Fruit fly (Drosophila melanogaster) whole organism, adult: ENCODE results near the gene muc.

Experiments
- CG11617 ChIP-seq: fragments of 200-800 bp; sonication (Bioruptor generic); optimal IDR thresholded peaks from 2 replicates; lab custom pipeline; 2017; ENCODE audit warnings: mild to moderate bottlenecking, missing biosample characterization, missing genetic modification reagents, missing genetic modification characterization
- CG12768 ChIP-seq: fragments of 200-800 bp; sonication (Bioruptor generic); optimal IDR thresholded peaks from 2 replicates; lab custom pipeline; 2017; ENCODE audit warnings: missing biosample characterization, missing genetic modification characterization, mild to moderate bottlenecking, moderate library complexity, missing genetic modification reagents
- CG14711 ChIP-seq: fragments of 200-800 bp; sonication (Bioruptor generic); optimal IDR thresholded peaks from 2 replicates; lab custom pipeline; 2018; ENCODE audit warnings: missing biosample characterization, mild to moderate bottlenecking, missing genetic modification characterization, moderate library complexity
- CG1620 ChIP-seq: fragments of 200-800 bp; sonication (Bioruptor generic); optimal IDR thresholded peaks from 2 replicates; lab custom pipeline; 2016; ENCODE audit warnings: missing biosample characterization, missing genetic modification characterization
- CG33017 ChIP-seq: fragments of 200-800 bp; sonication (Bioruptor generic); optimal IDR thresholded peaks from 2 replicates; lab custom pipeline; 2018; ENCODE audit warnings: missing biosample characterization, mild to moderate bottlenecking, missing genetic modification characterization, moderate library complexity
- CG5204 ChIP-seq: fragments of 200-800 bp; sonication (Bioruptor generic); optimal IDR thresholded peaks from 2 replicates; lab custom pipeline; 2016; ENCODE audit warnings: missing biosample characterization, missing genetic modification characterization
- CG7045 ChIP-seq: fragments of 200-800 bp; sonication (Bioruptor generic); optimal IDR thresholded peaks from 2 replicates; lab custom pipeline; 2017; ENCODE audit warnings: missing biosample characterization, mild to moderate bottlenecking, missing genetic modification characterization
- CG7101 ChIP-seq: fragments of 200-800 bp; sonication (Bioruptor generic); optimal IDR thresholded peaks from 2 replicates; lab custom pipeline; 2018; ENCODE audit warnings: missing biosample characterization, mild to moderate bottlenecking, missing genetic modification characterization, moderate library complexity
- Clk ChIP-seq: fragments of 200-800 bp; sonication (Bioruptor generic); optimal IDR thresholded peaks from 2 replicates; lab custom pipeline; 2017; ENCODE audit warnings: missing biosample characterization, missing genetic modification characterization
- Crg-1 ChIP-seq: fragments of 200-800 bp; sonication (Bioruptor generic); optimal IDR thresholded peaks from 2 replicates; lab custom pipeline; 2016; ENCODE audit warnings: missing biosample characterization, missing genetic modification characterization
- Hr96 ChIP-seq: fragments of 200-800 bp; sonication (Bioruptor generic); optimal IDR thresholded peaks from 2 replicates; lab custom pipeline; 2016; ENCODE audit warnings: missing biosample characterization, missing genetic modification characterization
- Mnt ChIP-seq: fragments of 200-800 bp; sonication (Bioruptor generic); optimal IDR thresholded peaks from 2 replicates; lab custom pipeline; 2016; ENCODE audit warnings: missing biosample characterization, mild to moderate bottlenecking, missing genetic modification characterization
- bab1 ChIP-seq: fragments of 200-800 bp; sonication (Bioruptor generic); optimal IDR thresholded peaks from 3 replicates; lab custom pipeline; 2019; ENCODE audit warnings: missing biosample characterization, mild to moderate bottlenecking, missing genetic modification characterization, moderate library complexity
- cic ChIP-seq: fragments of 200-800 bp; sonication (Bioruptor generic); optimal IDR thresholded peaks from 2 replicates; lab custom pipeline; 2017; ENCODE audit warnings: missing biosample characterization, mild to moderate bottlenecking, missing genetic modification characterization, moderate library complexity
- cnc ChIP-seq, 2 experiments: fragments of >200 bp; optimal IDR thresholded peaks; 2 replicates each; lab custom pipeline; 2017
- kay ChIP-seq: fragments of 200-800 bp; sonication (Bioruptor generic); peaks from one replicate; lab custom pipeline; 2016; ENCODE audit warnings: missing biosample characterization, missing genetic modification characterization, borderline replicate concordance
- ovo ChIP-seq: fragments of 200-800 bp; sonication (Bioruptor generic); optimal IDR thresholded peaks from 2 replicates; lab custom pipeline; 2016; ENCODE audit warnings: missing biosample characterization, missing genetic modification characterization
- pad ChIP-seq: fragments of 200-800 bp; sonication (Bioruptor generic); optimal IDR thresholded peaks from 3 replicates; lab custom pipeline; 2017; ENCODE audit warnings: missing biosample characterization, missing genetic modification characterization, mild to moderate bottlenecking, moderate library complexity, missing genetic modification reagents
- tj ChIP-seq: fragments of 200-800 bp; sonication (Bioruptor generic); optimal IDR thresholded peaks from 3 replicates; lab custom pipeline; 2017; ENCODE audit warnings: missing biosample characterization, mild to moderate bottlenecking, missing genetic modification characterization, moderate library complexity
- toe ChIP-seq: fragments of 200-800 bp; sonication (Bioruptor generic); optimal IDR thresholded peaks from 2 replicates; lab custom pipeline; 2016; ENCODE audit warnings: missing biosample characterization, missing genetic modification characterization

The muc gene

DNA sequence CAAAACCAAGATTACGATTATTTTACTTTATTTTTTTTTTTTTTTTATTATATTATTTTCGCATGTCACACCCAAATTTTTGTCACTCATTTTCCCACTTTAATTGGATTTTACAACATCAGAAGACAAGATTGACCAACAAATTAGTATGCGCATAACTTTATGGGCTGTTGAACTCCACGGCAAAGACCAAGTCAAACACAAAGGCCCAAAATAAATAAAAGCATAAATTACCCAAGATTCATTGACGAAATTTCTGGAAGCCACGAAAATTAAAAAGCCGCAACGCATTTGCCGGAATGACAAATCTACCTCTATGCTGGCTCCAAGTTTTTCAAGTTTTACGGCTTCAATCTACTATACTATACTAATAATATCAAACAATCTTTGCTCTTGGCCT, 15.4 kb downstream of the muc start:
- TF ChIP-seq ovo (GFP tag; lab: Kevin White, UChicago) (no peak), Hr96 (GFP tag; lab: Kevin White, UChicago) (no peak), Crg-1 (GFP tag; lab: Kevin White, UChicago) (no peak), CG5204 (GFP tag; lab: Kevin White, UChicago) (no peak), toe (GFP tag; lab: Kevin White, UChicago) (no peak), tj (GFP tag; lab: Kevin White, UChicago) (no peak), Clk (GFP tag; lab: Kevin White, UChicago) (no peak), pad (GFP tag; lab: Kevin White, UChicago) (no peak), CG1620 (no peak), CG7045 (GFP tag; lab: Kevin White, UChicago) (no peak), CG33017 (tag; lab: Kevin White, UChicago) (no peak), cnc (optimal IDR thresholded peaks at IDR 0.05; lab: Kevin White, UChicago) (no peak), CG7101 (tag; lab: Kevin White, UChicago) (no peak), CG12768 (GFP tag; lab: Kevin White, UChicago) (no peak), kay (no peak)

DNA sequence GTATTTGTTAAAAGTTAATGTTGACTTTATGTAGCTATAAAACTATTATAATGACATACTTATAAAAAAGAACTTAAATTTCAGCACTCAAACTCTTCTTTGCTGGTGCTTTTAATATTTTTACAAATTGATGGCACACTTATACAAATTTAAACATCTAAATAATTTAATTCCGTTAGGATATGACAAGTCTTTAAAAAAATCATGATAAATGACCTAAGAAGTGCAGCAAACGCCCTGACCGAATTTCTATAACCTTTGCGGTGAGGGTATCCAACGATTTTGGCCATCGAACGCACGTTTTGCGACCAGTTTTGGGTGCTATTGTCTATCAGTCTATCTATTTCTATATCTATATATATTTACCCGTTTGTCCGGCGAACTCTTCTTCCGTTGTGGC, 16.3 kb downstream of the muc start:
- TF ChIP-seq CG7045 (GFP tag; lab: Kevin White, UChicago) (no peak), cnc (optimal IDR thresholded peaks at IDR 0.05; lab: Kevin White, UChicago) (no peak), CG7101 (tag; lab: Kevin White, UChicago) (no peak), CG14711 (tag; lab: Kevin White, UChicago) (no peak), Mnt (GFP tag; lab: Kevin White, UChicago) (no peak), CG5204 (GFP tag; lab: Kevin White, UChicago) (no peak), ovo (GFP tag; lab: Kevin White, UChicago) (no peak), pad (GFP tag; lab: Kevin White, UChicago) (no peak), CG11617 (GFP tag; lab: Kevin White, UChicago) (no peak), Clk (GFP tag; lab: Kevin White, UChicago) (no peak), CG1620 (no peak), Hr96 (GFP tag; lab: Kevin White, UChicago) (no peak), kay (no peak), cic (GFP tag; lab: Kevin White, UChicago) (no peak), bab1 (GFP tag; lab: Kevin White, UChicago) (no peak), CG12768 (GFP tag; lab: Kevin White, UChicago) (no peak)

DNA sequence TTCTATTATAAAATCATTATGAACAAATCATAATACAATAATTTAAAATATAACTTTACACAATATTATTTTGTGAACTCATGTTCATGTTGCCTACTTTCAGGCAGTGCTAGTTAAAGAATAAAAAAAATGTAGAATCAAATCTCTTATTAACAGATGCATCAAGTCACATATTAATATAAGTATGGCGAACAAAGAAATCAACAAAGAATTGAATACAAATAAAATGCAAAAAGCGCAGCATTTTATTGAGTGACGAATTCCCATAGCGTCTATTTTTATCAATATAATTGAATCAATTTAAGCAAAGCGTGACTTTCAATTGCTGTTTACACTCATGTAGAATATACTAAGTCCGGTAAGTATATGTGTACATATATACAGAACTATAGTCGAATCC, 21.2 kb downstream of the muc start:
- no peak for TF ChIP-seq Clk (GFP tag; lab: Kevin White, UChicago)
- peak; percentile 56 for TF ChIP-seq kay
- no peak for TF ChIP-seq cnc (optimal IDR thresholded peaks at IDR 0.05; lab: Kevin White, UChicago)
- no peak for TF ChIP-seq pad (GFP tag; lab: Kevin White, UChicago)
- no peak for TF ChIP-seq CG1620
- no peak for TF ChIP-seq Hr96 (GFP tag; lab: Kevin White, UChicago)
- TF ChIP-seq CG14711 (tag; lab: Kevin White, UChicago), result no peak
- no peak for TF ChIP-seq CG7101 (tag; lab: Kevin White, UChicago)

DNA sequence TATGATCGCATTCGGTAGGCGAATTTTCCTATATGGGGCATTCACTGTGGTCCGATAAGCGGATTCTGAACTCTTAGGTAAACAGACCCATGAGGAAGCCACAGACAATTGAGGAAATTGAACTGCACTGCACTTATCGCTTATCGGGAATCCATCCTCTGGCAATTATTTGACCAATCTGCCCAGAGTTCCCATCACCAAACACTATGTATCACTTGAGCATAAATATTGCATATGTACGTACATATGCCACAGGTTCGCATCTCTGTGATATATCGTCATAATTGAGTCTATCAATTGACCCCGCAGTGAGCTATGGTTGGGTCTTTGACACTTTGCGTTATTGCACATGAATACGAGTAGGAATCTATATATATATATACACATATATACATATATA, 21.7 kb downstream of the muc start:
- TF ChIP-seq bab1 (GFP tag; lab: Kevin White, UChicago), result no peak
- no peak for TF ChIP-seq CG7101 (tag; lab: Kevin White, UChicago)
- TF ChIP-seq CG14711 (tag; lab: Kevin White, UChicago), result no peak
- TF ChIP-seq CG5204 (GFP tag; lab: Kevin White, UChicago), result no peak
- TF ChIP-seq CG1620, result no peak
- TF ChIP-seq CG12768 (GFP tag; lab: Kevin White, UChicago), result no peak
- TF ChIP-seq toe (GFP tag; lab: Kevin White, UChicago), result no peak
- TF ChIP-seq Crg-1 (GFP tag; lab: Kevin White, UChicago), result no peak
- no peak for TF ChIP-seq pad (GFP tag; lab: Kevin White, UChicago)

DNA sequence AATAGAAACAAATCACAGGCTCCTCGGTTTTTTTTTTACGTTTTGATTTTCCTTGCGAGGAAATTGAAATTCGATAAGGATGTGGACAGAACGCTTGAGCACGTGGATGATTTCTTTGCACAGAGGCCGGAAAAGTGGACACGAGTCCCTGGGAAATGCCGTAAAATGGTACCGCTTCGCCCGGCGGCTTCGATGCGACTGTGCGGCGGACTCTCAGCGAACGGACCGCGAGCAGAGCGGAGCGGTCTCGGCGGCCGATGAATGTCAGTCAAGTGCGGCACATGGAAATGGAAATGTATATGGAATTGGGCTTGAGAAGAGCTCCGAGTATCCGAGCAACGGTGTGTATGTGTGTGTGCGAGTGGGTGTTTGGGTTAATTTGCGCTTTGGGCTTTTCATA, 24.3 kb downstream of the muc start, which contains the start of gene santa-maria:
Gene santa-maria (minus strand): TSS at position 279 of the 400 bp plus-strand sequence.
- TF ChIP-seq Mnt (GFP tag; lab: Kevin White, UChicago) (peak; percentile 65), CG5204 (GFP tag; lab: Kevin White, UChicago) (no peak), CG7101 (tag; lab: Kevin White, UChicago) (no peak)

DNA sequence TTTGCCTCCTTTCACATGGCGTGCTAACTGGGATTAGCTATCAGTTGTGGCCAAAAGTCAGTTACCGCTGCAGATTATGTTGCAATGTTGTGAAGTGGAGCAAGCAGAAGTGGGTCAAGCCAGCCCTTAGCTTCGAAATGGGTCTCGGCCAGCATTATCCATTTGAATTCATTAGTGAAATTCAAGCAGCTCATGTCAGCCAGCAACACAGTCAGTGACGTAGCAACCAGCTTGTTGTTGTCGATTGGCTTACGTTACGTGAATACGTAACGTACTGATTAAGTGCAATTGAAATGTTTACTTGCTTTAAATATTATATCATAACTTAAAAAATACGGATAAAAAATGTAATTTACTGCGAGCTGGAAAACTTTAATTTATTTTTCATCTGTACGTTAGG, 25.4 kb downstream of the muc start:
- no peak for TF ChIP-seq Crg-1 (GFP tag; lab: Kevin White, UChicago)
- peak; percentile 4 for TF ChIP-seq Hr96 (GFP tag; lab: Kevin White, UChicago)

DNA sequence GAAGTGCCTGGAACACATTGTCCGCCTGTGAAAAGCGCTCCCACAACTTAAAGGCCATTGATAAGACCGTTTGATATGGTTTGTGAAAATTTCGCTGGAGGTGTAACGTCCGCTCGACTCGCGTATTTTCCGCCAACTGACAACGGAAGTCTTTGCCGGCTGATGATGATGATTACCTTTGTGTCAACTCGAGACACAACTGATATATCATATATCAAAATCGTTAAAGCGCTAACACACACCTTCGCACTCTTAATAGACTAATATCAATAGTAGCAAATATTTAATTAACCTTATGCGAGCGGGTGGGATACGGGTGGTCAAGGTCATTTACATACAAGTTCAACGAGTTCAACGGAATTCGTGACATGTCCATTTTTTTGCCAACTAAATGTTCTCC, 27.4 kb downstream of the muc start, which contains the start of gene Gr28a:
Gene Gr28a (minus strand): TSS at position 101 of the 400 bp plus-strand sequence.
- no peak for TF ChIP-seq Hr96 (GFP tag; lab: Kevin White, UChicago)
- no peak for TF ChIP-seq CG12768 (GFP tag; lab: Kevin White, UChicago)
- no peak for TF ChIP-seq cnc (optimal IDR thresholded peaks at IDR 0.05; lab: Kevin White, UChicago)
- no peak for TF ChIP-seq CG14711 (tag; lab: Kevin White, UChicago)
- TF ChIP-seq tj (GFP tag; lab: Kevin White, UChicago), result no peak
- TF ChIP-seq Clk (GFP tag; lab: Kevin White, UChicago), result no peak
- TF ChIP-seq CG7045 (GFP tag; lab: Kevin White, UChicago), result no peak
- no peak for TF ChIP-seq CG7101 (tag; lab: Kevin White, UChicago)
- no peak for TF ChIP-seq CG1620
- TF ChIP-seq ovo (GFP tag; lab: Kevin White, UChicago), result no peak
- TF ChIP-seq CG5204 (GFP tag; lab: Kevin White, UChicago), result no peak
- TF ChIP-seq pad (GFP tag; lab: Kevin White, UChicago), result no peak
- no peak for TF ChIP-seq toe (GFP tag; lab: Kevin White, UChicago)
- TF ChIP-seq bab1 (GFP tag; lab: Kevin White, UChicago), result no peak
